Fruit fly (Drosophila melanogaster) whole organism, pupa: ENCODE data around the gene plum.

Source experiments
- CG10348 ChIP-seq: fragments of 200-800 bp; sonication (Bioruptor generic); IDR thresholded peaks from 2 replicates; pipeline ENCODE4 v1.3.6; 2022; ENCODE audit warnings: missing biosample characterization, missing genetic modification characterization
- CG12605 ChIP-seq: fragments of 200-800 bp; sonication (Bioruptor generic); IDR thresholded peaks from 2 replicates; pipeline ENCODE4 v1.3.6; 2022; ENCODE audit warnings: missing biosample characterization, missing genetic modification characterization
- CG13204 ChIP-seq: fragments of 200-800 bp; sonication (Bioruptor generic); optimal IDR thresholded peaks from 2 replicates; lab custom pipeline; 2018; ENCODE audit warnings: missing biosample characterization, mild to moderate bottlenecking, missing genetic modification characterization, moderate library complexity
- CG14655 ChIP-seq: fragments of 200-800 bp; sonication (Bioruptor generic); optimal IDR thresholded peaks from 3 replicates; lab custom pipeline; 2017; ENCODE audit warnings: mild to moderate bottlenecking, missing biosample characterization, missing genetic modification reagents, missing genetic modification characterization
- CG15710 ChIP-seq: fragments of 200-800 bp; sonication (Bioruptor generic); optimal IDR thresholded peaks from 2 replicates; lab custom pipeline; 2018; ENCODE audit warnings: missing biosample characterization, mild to moderate bottlenecking, missing genetic modification characterization, moderate library complexity
- CG17806 ChIP-seq: fragments of 200-800 bp; sonication (Bioruptor generic); optimal IDR thresholded peaks from 2 replicates; lab custom pipeline; 2018; ENCODE audit warnings: missing biosample characterization, mild to moderate bottlenecking, missing genetic modification characterization, moderate library complexity
- CG32121 ChIP-seq: fragments of 200-800 bp; sonication (Bioruptor generic); IDR thresholded peaks from 2 replicates; pipeline ENCODE4 v1.3.6; 2022; ENCODE audit warnings: missing biosample characterization, missing genetic modification characterization
- CG34367 ChIP-seq: fragments of 200-800 bp; sonication (Bioruptor generic); optimal IDR thresholded peaks from 2 replicates; lab custom pipeline; 2018; ENCODE audit warnings: missing biosample characterization, mild to moderate bottlenecking, missing genetic modification characterization
- CG4496 ChIP-seq: fragments of 200-800 bp; sonication (Bioruptor generic); IDR thresholded peaks from 3 replicates; pipeline ENCODE4 v1.3.6; 2022; ENCODE audit warnings: missing biosample characterization, missing genetic modification characterization
- CG8159 ChIP-seq: fragments of 200-800 bp; sonication (Bioruptor generic); optimal IDR thresholded peaks from 3 replicates; lab custom pipeline; 2018; ENCODE audit warnings: missing biosample characterization, mild to moderate bottlenecking, missing genetic modification characterization, moderate library complexity
- CG8301 ChIP-seq: fragments of 200-800 bp; sonication (Bioruptor generic); optimal IDR thresholded peaks from 2 replicates; lab custom pipeline; 2018; ENCODE audit warnings: missing biosample characterization, mild to moderate bottlenecking, missing genetic modification characterization
- CG9948 ChIP-seq: fragments of 200-800 bp; sonication (Bioruptor generic); optimal IDR thresholded peaks from 2 replicates; lab custom pipeline; 2018; ENCODE audit warnings: missing biosample characterization, mild to moderate bottlenecking, missing genetic modification characterization, moderate library complexity
- D1 ChIP-seq: fragments of 200-800 bp; sonication (Bioruptor generic); optimal IDR thresholded peaks from 2 replicates; lab custom pipeline; 2018; ENCODE audit warnings: missing biosample characterization, mild to moderate bottlenecking, missing genetic modification characterization, moderate library complexity
- EcR ChIP-seq: fragments of 200-800 bp; sonication (Bioruptor generic); optimal IDR thresholded peaks from 3 replicates; lab custom pipeline; 2019; ENCODE audit warnings: missing biosample characterization, missing genetic modification characterization, mild to moderate bottlenecking, moderate library complexity, missing genetic modification reagents
- Ets98B ChIP-seq: fragments of 200-800 bp; sonication (Bioruptor generic); IDR thresholded peaks from 2 replicates; pipeline ENCODE4 v1.3.6; 2022; ENCODE audit warnings: missing biosample characterization, missing genetic modification characterization
- Pif1A ChIP-seq: fragments of 200-800 bp; sonication (Bioruptor generic); optimal IDR thresholded peaks from 3 replicates; lab custom pipeline; 2016; ENCODE audit warnings: missing biosample characterization, missing genetic modification characterization
- Pif1B ChIP-seq: fragments of 200-800 bp; sonication (Bioruptor generic); optimal IDR thresholded peaks from 3 replicates; lab custom pipeline; 2016; ENCODE audit warnings: missing biosample characterization, missing genetic modification characterization
- Snoo ChIP-seq: fragments of 200-800 bp; sonication (Bioruptor generic); optimal IDR thresholded peaks from 3 replicates; lab custom pipeline; 2017; ENCODE audit warnings: missing biosample characterization, mild to moderate bottlenecking, missing genetic modification characterization, inconsistent platforms
- fd96Ca ChIP-seq: fragments of 200-800 bp; sonication (Bioruptor generic); IDR thresholded peaks from 3 replicates; pipeline ENCODE4 v1.3.6; 2022; ENCODE audit warnings: missing biosample characterization, missing genetic modification characterization
- gl ChIP-seq: fragments of 200-800 bp; sonication (Bioruptor generic); optimal IDR thresholded peaks from 2 replicates; lab custom pipeline; 2018; ENCODE audit warnings: missing biosample characterization, mild to moderate bottlenecking, missing genetic modification characterization
- rn ChIP-seq: fragments of 200-800 bp; sonication (Bioruptor generic); IDR thresholded peaks from 2 replicates; pipeline ENCODE4 v1.3.6; 2022; ENCODE audit warnings: missing biosample characterization, missing genetic modification characterization

The plum gene

dm6 chr3R:26556544-26557346 lies 21.7 kb upstream of the plum start:
- TF ChIP-seq CG9948 (tag; lab: Kevin White, UChicago): no peak
- TF ChIP-seq CG4496 (GFP tag; lab: Robert Waterston, UW): no peak
- TF ChIP-seq CG8301 (tag; lab: Kevin White, UChicago): no peak
- TF ChIP-seq EcR: no peak
- TF ChIP-seq fd96Ca: no peak
- no peak for TF ChIP-seq CG13204 (GFP tag; lab: Kevin White, UChicago)
- no peak for TF ChIP-seq Ets98B (GFP tag; lab: Robert Waterston, UW)
- TF ChIP-seq Snoo: no peak
- TF ChIP-seq CG14655 (GFP tag; lab: Kevin White, UChicago): no peak
- TF ChIP-seq CG8159 (tag; lab: Kevin White, UChicago): no peak
- TF ChIP-seq CG32121 (GFP tag; lab: Robert Waterston, UW): no peak
- no peak for TF ChIP-seq CG12605
- no peak for TF ChIP-seq CG34367 (tag; lab: Kevin White, UChicago)
- no peak for TF ChIP-seq gl (tag; lab: Kevin White, UChicago)
- no peak for TF ChIP-seq rn (GFP tag; lab: Robert Waterston, UW)
- TF ChIP-seq Pif1A (GFP tag; lab: Kevin White, UChicago): no peak
- no peak for TF ChIP-seq CG17806 (tag; lab: Kevin White, UChicago)
- no peak for TF ChIP-seq Pif1B
- TF ChIP-seq, all 21 proteins: peak for 0

DNA sequence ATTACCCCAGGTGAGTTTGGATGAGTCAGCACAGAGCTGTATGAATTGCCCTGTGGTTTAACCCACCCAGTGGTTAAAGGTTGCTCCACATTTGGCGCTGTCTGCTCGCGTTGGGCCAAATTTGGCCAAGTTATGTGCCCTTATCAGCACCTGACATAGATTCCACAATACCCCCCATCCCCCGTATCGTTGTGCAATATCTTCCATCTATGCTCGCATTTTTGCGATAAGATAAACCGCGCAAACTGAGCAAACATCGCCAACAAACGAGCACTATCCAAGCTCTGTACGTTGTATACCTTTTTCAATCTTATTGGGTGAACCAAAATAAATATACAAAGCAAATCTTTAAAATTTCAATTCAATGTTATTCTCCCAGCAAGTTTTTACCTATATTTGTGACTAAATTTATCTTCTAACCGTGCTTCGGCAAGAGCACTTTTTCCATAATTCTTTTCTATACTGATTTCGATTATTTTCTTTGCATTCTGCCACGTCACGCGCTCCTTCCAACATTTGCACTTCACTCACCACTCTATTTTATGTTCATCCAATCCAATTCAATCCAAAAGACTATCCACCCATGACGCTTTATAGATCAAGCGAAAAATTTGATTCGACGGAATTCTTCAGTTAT lies 20.7 kb upstream of the plum start:
- no peak for TF ChIP-seq CG8159 (tag; lab: Kevin White, UChicago)
- no peak for TF ChIP-seq CG14655 (GFP tag; lab: Kevin White, UChicago)
- TF ChIP-seq CG12605: no peak
- TF ChIP-seq rn (GFP tag; lab: Robert Waterston, UW): no peak

DNA sequence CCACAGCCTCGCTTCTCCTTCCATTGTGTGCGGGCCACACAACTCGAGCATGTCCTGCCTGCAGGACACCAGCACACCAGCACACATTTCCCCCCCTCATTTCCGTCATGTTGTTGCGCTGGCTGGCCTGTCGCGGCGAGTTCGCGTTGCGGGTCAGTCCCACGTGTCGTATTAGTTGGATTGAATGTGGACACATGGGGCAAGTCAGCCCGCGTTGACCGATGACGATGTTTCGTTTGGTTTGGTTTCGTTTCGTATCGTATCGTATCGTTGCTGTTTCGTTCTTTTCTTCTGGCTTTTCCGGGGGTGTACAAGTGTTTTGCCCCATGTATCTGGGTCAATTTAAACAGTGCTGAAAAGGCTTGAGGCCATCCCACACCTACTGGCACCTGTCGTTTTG lies 18.3 kb upstream of the plum start:
- TF ChIP-seq gl (tag; lab: Kevin White, UChicago) (no peak), CG10348 (GFP tag; lab: Robert Waterston, UW) (no peak), EcR (no peak), CG34367 (tag; lab: Kevin White, UChicago) (no peak), Snoo (no peak), CG8159 (tag; lab: Kevin White, UChicago) (no peak), Ets98B (GFP tag; lab: Robert Waterston, UW) (no peak), CG13204 (GFP tag; lab: Kevin White, UChicago) (no peak), CG8301 (tag; lab: Kevin White, UChicago) (no peak), fd96Ca (no peak), CG9948 (tag; lab: Kevin White, UChicago) (no peak), CG12605 (no peak), CG15710 (tag; lab: Kevin White, UChicago) (no peak), CG14655 (GFP tag; lab: Kevin White, UChicago) (no peak)
- TF ChIP-seq, all 21 proteins: peak for 0

DNA sequence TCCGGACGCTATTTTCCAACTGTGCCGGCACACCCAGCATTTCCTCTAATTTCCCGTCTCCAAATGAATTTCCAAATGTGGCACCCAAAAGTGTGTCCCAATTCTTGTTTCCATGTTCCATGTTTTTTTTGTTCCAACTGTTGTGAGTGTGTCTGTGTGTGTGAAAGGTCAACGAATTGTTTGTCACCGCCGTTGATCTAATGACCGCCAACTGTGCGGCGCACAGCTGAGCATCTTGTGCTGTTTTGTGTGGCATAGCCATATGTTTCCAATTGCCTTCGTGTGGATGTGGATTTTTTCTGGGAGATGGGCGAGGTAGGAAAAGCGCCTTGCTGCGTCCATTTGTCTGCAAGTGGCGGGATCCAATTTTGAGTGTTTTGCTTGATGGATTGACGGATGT lies 17.2 kb upstream of the plum start:
- TF ChIP-seq CG15710 (tag; lab: Kevin White, UChicago): no peak
- no peak for TF ChIP-seq CG32121 (GFP tag; lab: Robert Waterston, UW)
- TF ChIP-seq fd96Ca: no peak
- no peak for TF ChIP-seq CG8159 (tag; lab: Kevin White, UChicago)
- no peak for TF ChIP-seq CG14655 (GFP tag; lab: Kevin White, UChicago)
- no peak for TF ChIP-seq CG4496 (GFP tag; lab: Robert Waterston, UW)
- TF ChIP-seq CG8301 (tag; lab: Kevin White, UChicago): no peak
- TF ChIP-seq D1 (tag; lab: Kevin White, UChicago): no peak
- no peak for TF ChIP-seq CG12605
- no peak for TF ChIP-seq CG17806 (tag; lab: Kevin White, UChicago)
- no peak for TF ChIP-seq rn (GFP tag; lab: Robert Waterston, UW)
- TF ChIP-seq CG34367 (tag; lab: Kevin White, UChicago): no peak
- no peak for TF ChIP-seq gl (tag; lab: Kevin White, UChicago)
- no peak for TF ChIP-seq CG10348 (GFP tag; lab: Robert Waterston, UW)
- TF ChIP-seq Pif1B: no peak
- no peak for TF ChIP-seq Pif1A (GFP tag; lab: Kevin White, UChicago)
- TF ChIP-seq CG9948 (tag; lab: Kevin White, UChicago): no peak

DNA sequence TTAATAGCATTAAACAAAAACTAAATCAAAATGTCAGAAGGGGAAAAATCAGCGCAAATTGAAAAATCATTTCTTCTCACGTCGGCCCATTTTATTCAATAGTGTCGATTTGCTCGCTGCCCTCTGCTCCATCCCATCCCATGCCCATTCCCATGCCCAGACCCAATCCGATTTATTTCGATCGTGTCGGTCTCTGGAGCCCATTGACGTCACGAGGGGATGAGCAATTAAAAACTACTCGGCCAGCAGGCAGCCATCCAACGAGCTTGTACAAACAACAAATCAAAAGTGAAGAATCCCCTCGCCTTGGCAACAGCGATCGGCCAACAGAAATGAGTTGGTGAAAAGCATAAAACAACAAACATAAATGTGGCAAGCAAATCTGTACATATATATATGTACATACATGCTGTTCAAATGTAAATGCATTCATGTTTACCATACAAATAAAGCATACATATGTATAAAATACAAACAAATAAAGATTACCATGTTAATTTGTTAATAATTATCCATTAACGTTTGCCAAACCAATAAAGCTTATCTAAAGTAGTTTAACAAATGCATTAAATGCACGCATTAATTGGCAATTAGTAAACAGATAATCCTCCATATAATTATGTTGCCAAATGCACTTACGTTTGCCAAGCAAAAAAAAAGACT lies 14.7 kb upstream of the plum start:
- TF ChIP-seq CG17806 (tag; lab: Kevin White, UChicago): no peak
- no peak for TF ChIP-seq gl (tag; lab: Kevin White, UChicago)
- no peak for TF ChIP-seq CG8159 (tag; lab: Kevin White, UChicago)
- TF ChIP-seq D1 (tag; lab: Kevin White, UChicago): no peak
- no peak for TF ChIP-seq CG14655 (GFP tag; lab: Kevin White, UChicago)
- no peak for TF ChIP-seq CG32121 (GFP tag; lab: Robert Waterston, UW)
- no peak for TF ChIP-seq CG10348 (GFP tag; lab: Robert Waterston, UW)
- TF ChIP-seq, all 21 proteins: peak for 0
